Worm (Caenorhabditis elegans) whole organism, young adult: ENCODE results near the gene ahsa-1.
"Not testable (repeated sequence)": the region's sequence is repeated elsewhere in the genome, so short reads cannot be mapped to it uniquely, and the experiment has no call there.

Experiments used
- ceh-27 ChIP-seq: fragments of 200-800 bp; sonication (Bioruptor generic); optimal IDR thresholded peaks from 2 replicates; lab custom pipeline; 2018; ENCODE audit warnings: mild to moderate bottlenecking, missing genetic modification characterization, moderate library complexity, missing compliant biosample characterization
- ceh-79 ChIP-seq: sonication (generic microtip); optimal IDR thresholded peaks from 2 replicates; lab custom pipeline; 2017; ENCODE audit warnings: mild to moderate bottlenecking, missing genetic modification characterization, missing compliant biosample characterization
- efl-1 ChIP-seq: fragments of 150-350 bp; optimal IDR thresholded peaks from 2 replicates; lab custom pipeline; 2014; ENCODE audit warnings: missing biosample characterization, missing genetic modification reagents, missing genetic modification characterization
- hmg-1.2 ChIP-seq: fragments of 200-800 bp; sonication (Bioruptor generic); IDR thresholded peaks from 2 replicates; pipeline ENCODE4 v1.3.6; 2022; ENCODE audit warnings: missing genetic modification reagents, missing genetic modification characterization, missing compliant biosample characterization
- lsy-27 ChIP-seq: sonication (generic microtip); optimal IDR thresholded peaks from 2 replicates; lab custom pipeline; 2017; ENCODE audit warnings: missing genetic modification characterization, mild to moderate bottlenecking, missing compliant biosample characterization, antibody characterized with exemption, missing genotype, borderline replicate concordance; ENCODE audit not compliant: insufficient read depth

ahsa-1 gene

DNA sequence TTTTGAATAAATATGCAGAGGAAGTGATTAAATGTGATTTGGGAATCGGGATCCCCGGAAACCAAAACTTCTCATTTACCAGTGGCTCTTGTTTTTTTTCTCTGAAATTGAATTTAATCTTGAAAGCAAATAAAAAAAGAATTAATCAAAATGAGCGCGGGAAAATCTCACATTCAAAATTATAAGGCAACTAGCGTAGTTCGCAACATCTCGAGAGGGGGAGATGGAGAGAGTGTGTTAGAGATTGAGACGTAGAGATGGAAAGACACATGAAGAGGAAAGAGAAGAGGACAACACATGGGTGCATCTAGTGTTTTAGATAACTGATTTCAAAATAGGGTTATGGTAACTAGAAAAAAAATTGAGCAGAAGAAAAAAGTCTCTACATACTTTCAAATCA lies 37.1 kb downstream of the ahsa-1 start, which contains the start of gene sdc-3:
sdc-3 (minus strand) TSS at position 101 of the 400 bp plus-strand sequence.
- no peak for TF ChIP-seq lsy-27 (tag; lab: Kevin White, UChicago)
- TF ChIP-seq hmg-1.2 (GFP tag; lab: Robert Waterston, UW) = peak; percentile 76; the same call in 1 of the 2 replicates

- TF ChIP-seq ceh-27 (GFP tag; lab: Kevin White, UChicago); ceh-79 (tag; lab: Kevin White, UChicago); efl-1 (GFP tag; lab: Kevin White, UChicago): not testable (repeated sequence)
These were observed 48.4 kb downstream of the ahsa-1 start, which contains the start of gene melo-3 for ce11 chrV:15036769-15037168. Gene melo-3 (minus strand): TSS chrV:15036869.
